Fruit fly (Drosophila melanogaster): Measurements from ENCODE around the gene Spn27A.

The Spn27A gene

dm6 chr2L:6647103-6647711, 25.9 kb downstream of the Spn27A start (continued):
- peak; percentile 99 for TF ChIP-seq CG6276 (GFP tag; optimal IDR thresholded peaks at IDR 0.05)
- TF ChIP-seq vri (GFP tag; optimal IDR thresholded peaks at IDR 0.05), result peak; percentile 98
- peak; percentile 95 for TF ChIP-seq Met (GFP tag; optimal IDR thresholded peaks at IDR 0.05)
- peak; percentile 98 for TF ChIP-seq Eip78C (GFP tag)
- peak; percentile 80 for TF ChIP-seq CG9139 (GFP tag; optimal IDR thresholded peaks at IDR 0.05)
- peak; percentile 92 for TF ChIP-seq cyc (GFP tag; optimal IDR thresholded peaks at IDR 0.05)
- TF ChIP-seq CG4318 (GFP tag; optimal IDR thresholded peaks at IDR 0.05), result peak; percentile 96
- peak; percentile 90 for TF ChIP-seq CG16779 (tag; optimal IDR thresholded peaks at IDR 0.05)
- TF ChIP-seq CG11294 (GFP tag; IDR thresholded peaks at IDR 0.05), result peak; percentile 96
- peak; percentile 99 for TF ChIP-seq Hr4 (GFP tag; optimal IDR thresholded peaks at IDR 0.05)
- peak; percentile 83 to 97 for TF ChIP-seq salr (GFP tag; optimal IDR thresholded peaks at IDR 0.05)
- TF ChIP-seq fd59A (GFP tag; optimal IDR thresholded peaks at IDR 0.05), result peak; percentile 73
- peak; percentile 97 for TF ChIP-seq Sox14 (GFP tag; optimal IDR thresholded peaks at IDR 0.05)
- TF ChIP-seq CG34406 (GFP tag; optimal IDR thresholded peaks at IDR 0.05), result peak; percentile 94

DNA sequence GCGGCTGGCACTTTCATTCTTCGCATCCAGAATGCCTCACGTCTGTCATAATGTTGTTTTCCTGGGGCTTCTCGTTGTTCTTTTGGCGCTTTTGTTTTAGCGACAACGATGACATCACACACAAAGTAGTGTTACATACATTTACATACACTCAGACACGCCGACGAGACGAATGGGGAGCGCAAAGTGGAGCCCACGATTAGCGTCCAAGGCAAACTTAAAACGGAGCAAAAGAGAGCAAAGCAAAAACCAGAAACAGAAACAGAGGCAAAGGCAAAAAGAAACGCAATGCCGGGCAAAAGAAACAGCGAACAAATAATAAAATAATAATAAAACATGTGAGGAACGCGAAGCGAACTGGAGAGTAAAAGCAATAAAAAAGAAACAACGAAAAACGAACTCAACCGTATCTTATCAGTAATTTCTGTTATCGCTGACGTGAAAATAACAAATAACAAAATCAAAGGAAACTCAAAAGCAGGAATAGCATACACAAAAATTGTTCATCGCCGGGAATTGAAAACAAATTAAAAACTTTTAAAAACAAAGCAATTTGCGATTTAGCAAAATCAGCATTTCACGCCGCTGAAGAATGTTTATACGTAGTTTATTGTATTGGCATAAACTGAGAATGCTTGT, 28.6 kb downstream of the Spn27A start:
- TF ChIP-seq Eip78C (GFP tag), result peak; percentile 75
- TF ChIP-seq vri (GFP tag; optimal IDR thresholded peaks at IDR 0.05), result peak; percentile 72
- no peak for TF ChIP-seq Hr39 (GFP tag; optimal IDR thresholded peaks at IDR 0.05)
- TF ChIP-seq CG10631 (GFP tag; optimal IDR thresholded peaks at IDR 0.05), result no peak
- TF ChIP-seq dsx (GFP tag; optimal IDR thresholded peaks at IDR 0.05; ENCODE audit: poor library complexity, severe bottlenecking), result peak; percentile 72
- no peak for TF ChIP-seq Smox (GFP tag; optimal IDR thresholded peaks at IDR 0.05)
- TF ChIP-seq cyc (GFP tag; optimal IDR thresholded peaks at IDR 0.05), result no peak
- no peak for TF ChIP-seq CG6792 (GFP tag; optimal IDR thresholded peaks at IDR 0.05)
- peak; percentile 1 for TF ChIP-seq Sox102F (GFP tag; optimal IDR thresholded peaks at IDR 0.05)
- peak; percentile 86; the same call in 2 of the 3 replicates for TF ChIP-seq CG6163 (GFP tag; IDR thresholded peaks at IDR 0.05)
- TF ChIP-seq CG32006 (GFP tag; optimal IDR thresholded peaks at IDR 0.05), result no peak
- TF ChIP-seq CG6854 (GFP tag; optimal IDR thresholded peaks at IDR 0.05), result no peak
- no peak for TF ChIP-seq Gug (GFP tag; IDR thresholded peaks at IDR 0.05)
- TF ChIP-seq Met (GFP tag; optimal IDR thresholded peaks at IDR 0.05), result peak; percentile 17
- peak; percentile 44 for TF ChIP-seq Eip93F (GFP tag; optimal IDR thresholded peaks at IDR 0.05)
- TF ChIP-seq svp (GFP tag), result peak; percentile 71
- no peak for TF ChIP-seq achi (GFP tag; optimal IDR thresholded peaks at IDR 0.05)
- peak; percentile 45 for TF ChIP-seq CG16779 (tag; optimal IDR thresholded peaks at IDR 0.05)
- TF ChIP-seq CG8119 (GFP tag; IDR thresholded peaks at IDR 0.05), result 0 out of 3 replicates have a peak, but pooled peaks have one; percentile 26
- TF ChIP-seq ss (GFP tag; optimal IDR thresholded peaks at IDR 0.05), result peak in 1 of 2 experiments; percentile 52
- no peak for TF ChIP-seq CG6808 (GFP tag; optimal IDR thresholded peaks at IDR 0.05)
- no peak for TF ChIP-seq CG31627 (GFP tag; optimal IDR thresholded peaks at IDR 0.05)
- peak; percentile 43 for TF ChIP-seq fkh (GFP tag; optimal IDR thresholded peaks at IDR 0.05)
- TF ChIP-seq CG6276 (GFP tag; optimal IDR thresholded peaks at IDR 0.05), result peak; percentile 34

- TF ChIP-seq CG11902 (GFP tag; optimal IDR thresholded peaks at IDR 0.05) (no peak), fkh (GFP tag; optimal IDR thresholded peaks at IDR 0.05) (peak; percentile 81), CG3032 (tag; optimal IDR thresholded peaks at IDR 0.05) (no peak), CG11762 (GFP tag; optimal IDR thresholded peaks at IDR 0.05; ENCODE audit: insufficient read depth) (no peak), vri (GFP tag; optimal IDR thresholded peaks at IDR 0.05) (peak; percentile 39), esn (GFP tag; optimal IDR thresholded peaks at IDR 0.05) (peak; percentile 9), Eip93F (GFP tag; optimal IDR thresholded peaks at IDR 0.05) (peak; percentile 14), svp (GFP tag) (peak; percentile 42)
Measured at dm6 chr2L:6643218-6643756, 29.9 kb downstream of the Spn27A start.
